Fruit fly (Drosophila melanogaster): ENCODE data around the gene Raf.

dm6 chrX:2249763-2250162 is 45.5 kb upstream of the Raf start, which contains the start of gene crn:
- TF ChIP-seq CG8478 (optimal IDR thresholded peaks at IDR 0.05), result no peak
- TF ChIP-seq CTCF (optimal IDR thresholded peaks at IDR 0.05), result no peak

Measured in S2 (cell line).